Worm (Caenorhabditis elegans) whole organism, early embryonic: ENCODE measurements around the gene rbc-1.

Experiments
- B0310.2 ChIP-seq: sonication (generic microtip); optimal IDR thresholded peaks from 2 replicates; lab custom pipeline; 2016; ENCODE audit warnings: mild to moderate bottlenecking, missing genetic modification characterization, missing compliant biosample characterization
- aly-1 ChIP-seq: sonication (generic microtip); optimal IDR thresholded peaks from 2 replicates; lab custom pipeline; 2016; ENCODE audit warnings: missing genetic modification characterization, missing compliant biosample characterization
- ama-1 ChIP-seq: fragments of 150-350 bp; optimal IDR thresholded peaks from 2 replicates; lab custom pipeline; 2014
- ceh-36 ChIP-seq: sonication (generic microtip); optimal IDR thresholded peaks from 2 replicates; lab custom pipeline; 2016; ENCODE audit warnings: missing genetic modification characterization, inconsistent platforms, missing compliant biosample characterization
- ets-7 ChIP-seq: sonication (generic microtip); optimal IDR thresholded peaks from 2 replicates; lab custom pipeline; 2016; ENCODE audit warnings: missing genotype, missing genetic modification characterization, missing compliant biosample characterization
- flt-1 ChIP-seq: fragments of 200-800 bp; sonication (Bioruptor generic); IDR thresholded peaks from 2 replicates; pipeline ENCODE4 v1.3.6; 2022; ENCODE audit warnings: missing genetic modification characterization, missing compliant biosample characterization
- hnd-1 ChIP-seq: sonication (generic microtip); optimal IDR thresholded peaks from 2 replicates; lab custom pipeline; 2016; ENCODE audit warnings: missing genetic modification characterization, missing compliant biosample characterization
- pes-1 ChIP-seq: fragments of 200-800 bp; sonication (Bioruptor generic); IDR thresholded peaks from 2 replicates; pipeline ENCODE4 v1.3.6; 2022; ENCODE audit warnings: missing genetic modification reagents, missing genetic modification characterization, missing compliant biosample characterization
- scrt-1 ChIP-seq: fragments of 200-800 bp; sonication (Bioruptor generic); IDR thresholded peaks from 2 replicates; pipeline ENCODE4 v1.3.6; 2022; ENCODE audit warnings: missing genetic modification characterization, missing compliant biosample characterization
- tbx-37 ChIP-seq: fragments of 200-800 bp; sonication (Bioruptor generic); conservative IDR thresholded peaks from 2 replicates; pipeline ENCODE4 v1.3.6; 2022; ENCODE audit warnings: missing genetic modification reagents, missing genetic modification characterization, missing compliant biosample characterization
- tra-4 ChIP-seq: sonication (generic microtip); optimal IDR thresholded peaks from 2 replicates; lab custom pipeline; 2017; ENCODE audit warnings: missing genetic modification characterization, missing compliant biosample characterization

DNA sequence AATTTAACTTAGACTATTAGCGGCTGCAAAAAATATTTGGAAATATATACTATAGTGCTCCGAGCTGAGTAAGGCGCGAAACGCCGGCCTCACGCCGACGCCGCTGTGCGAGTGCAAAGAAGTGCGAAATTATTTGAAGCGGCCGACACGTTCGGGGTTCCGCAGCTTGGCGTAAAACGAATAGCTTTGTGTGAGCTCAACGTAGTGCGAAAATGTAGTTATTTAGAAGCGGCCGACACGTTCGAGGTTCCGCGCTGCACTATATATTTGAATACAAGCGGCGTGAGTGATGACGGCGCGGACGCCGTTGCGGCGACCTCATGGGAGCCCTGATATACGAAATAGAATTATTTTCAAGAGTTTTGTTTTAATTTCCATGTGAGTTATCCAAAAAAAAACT, 50.7 kb downstream of the rbc-1 start:
- no peak for TF ChIP-seq ama-1
- no peak for TF ChIP-seq pes-1
- TF ChIP-seq flt-1 (GFP tag; lab: Robert Waterston, UW): no peak
- TF ChIP-seq scrt-1 (GFP tag; lab: Robert Waterston, UW): no peak
- no peak for TF ChIP-seq aly-1 (tag; lab: Kevin White, UChicago)
- TF ChIP-seq B0310.2 (tag; lab: Kevin White, UChicago): no peak
- no peak for TF ChIP-seq ets-7 (tag; lab: Kevin White, UChicago)
- no peak for TF ChIP-seq hnd-1 (tag; lab: Kevin White, UChicago)
- no peak for TF ChIP-seq ceh-36
- no peak for TF ChIP-seq tbx-37 (GFP tag; lab: Robert Waterston, UW)
- TF ChIP-seq tra-4: no peak
